Worm (Caenorhabditis elegans) whole organism, early embryonic: ENCODE results near the gene F13D12.5.

ENCODE experiments used
- B0310.2 ChIP-seq: sonication (generic microtip); optimal IDR thresholded peaks from 2 replicates; lab custom pipeline; 2016; ENCODE audit warnings: mild to moderate bottlenecking, missing genetic modification characterization, missing compliant biosample characterization
- F13C5.2 ChIP-seq: sonication (generic microtip); optimal IDR thresholded peaks from 2 replicates; lab custom pipeline; 2017; ENCODE audit warnings: mild to moderate bottlenecking, missing genetic modification characterization, inconsistent platforms, missing compliant biosample characterization
- aly-1 ChIP-seq: sonication (generic microtip); optimal IDR thresholded peaks from 2 replicates; lab custom pipeline; 2016; ENCODE audit warnings: missing genetic modification characterization, missing compliant biosample characterization
- ama-1 ChIP-seq: fragments of 150-350 bp; optimal IDR thresholded peaks from 2 replicates; lab custom pipeline; 2014
- ceh-13 ChIP-seq: fragments of 200-800 bp; sonication (Bioruptor generic); optimal IDR thresholded peaks from 2 replicates; lab custom pipeline; 2018; ENCODE audit warnings: mild to moderate bottlenecking, missing genetic modification characterization, missing compliant biosample characterization
- ceh-36 ChIP-seq: sonication (generic microtip); optimal IDR thresholded peaks from 2 replicates; lab custom pipeline; 2016; ENCODE audit warnings: missing genetic modification characterization, inconsistent platforms, missing compliant biosample characterization
- ets-7 ChIP-seq: sonication (generic microtip); optimal IDR thresholded peaks from 2 replicates; lab custom pipeline; 2016; ENCODE audit warnings: missing genotype, missing genetic modification characterization, missing compliant biosample characterization
- flt-1 ChIP-seq: fragments of 200-800 bp; sonication (Bioruptor generic); IDR thresholded peaks from 2 replicates; pipeline ENCODE4 v1.3.6; 2022; ENCODE audit warnings: missing genetic modification characterization, missing compliant biosample characterization
- hmbx-1 ChIP-seq: sonication (generic microtip); optimal IDR thresholded peaks from 2 replicates; lab custom pipeline; 2016; ENCODE audit warnings: mild to moderate bottlenecking, missing genetic modification characterization, missing compliant biosample characterization
- hmg-4 ChIP-seq: fragments of 200-800 bp; sonication (Bioruptor generic); optimal IDR thresholded peaks from 2 replicates; lab custom pipeline; 2018; ENCODE audit warnings: mild to moderate bottlenecking, missing genetic modification characterization, missing compliant biosample characterization
- hnd-1 ChIP-seq: sonication (generic microtip); optimal IDR thresholded peaks from 2 replicates; lab custom pipeline; 2016; ENCODE audit warnings: missing genetic modification characterization, missing compliant biosample characterization
- pes-1 ChIP-seq: fragments of 200-800 bp; sonication (Bioruptor generic); IDR thresholded peaks from 2 replicates; pipeline ENCODE4 v1.3.6; 2022; ENCODE audit warnings: missing genetic modification reagents, missing genetic modification characterization, missing compliant biosample characterization
- scrt-1 ChIP-seq: fragments of 200-800 bp; sonication (Bioruptor generic); IDR thresholded peaks from 2 replicates; pipeline ENCODE4 v1.3.6; 2022; ENCODE audit warnings: missing genetic modification characterization, missing compliant biosample characterization
- sea-1 ChIP-seq: fragments of 200-800 bp; sonication (Bioruptor generic); conservative IDR thresholded peaks from 2 replicates; pipeline ENCODE4 v1.3.6; 2022; ENCODE audit warnings: missing genetic modification characterization, missing compliant biosample characterization
- tbx-11 ChIP-seq: fragments of 200-800 bp; sonication (Bioruptor generic); IDR thresholded peaks from 2 replicates; pipeline ENCODE4 v1.3.6; 2022; ENCODE audit warnings: missing genetic modification characterization, missing compliant biosample characterization
- tbx-37 ChIP-seq: fragments of 200-800 bp; sonication (Bioruptor generic); conservative IDR thresholded peaks from 2 replicates; pipeline ENCODE4 v1.3.6; 2022; ENCODE audit warnings: missing genetic modification reagents, missing genetic modification characterization, missing compliant biosample characterization
- tra-4 ChIP-seq: sonication (generic microtip); optimal IDR thresholded peaks from 2 replicates; lab custom pipeline; 2017; ENCODE audit warnings: missing genetic modification characterization, missing compliant biosample characterization

The F13D12.5 gene

ce11 chrII:11721604-11722003, 5.0 kb upstream of the F13D12.5 start:
- TF ChIP-seq aly-1 (tag; lab: Kevin White, UChicago) (no peak), scrt-1 (GFP tag; lab: Robert Waterston, UW) (no peak), F13C5.2 (tag; lab: Kevin White, UChicago) (no peak), tbx-37 (GFP tag; lab: Robert Waterston, UW) (no peak), hmbx-1 (tag; lab: Kevin White, UChicago) (no peak), pes-1 (no peak), hnd-1 (tag; lab: Kevin White, UChicago) (no peak)

DNA sequence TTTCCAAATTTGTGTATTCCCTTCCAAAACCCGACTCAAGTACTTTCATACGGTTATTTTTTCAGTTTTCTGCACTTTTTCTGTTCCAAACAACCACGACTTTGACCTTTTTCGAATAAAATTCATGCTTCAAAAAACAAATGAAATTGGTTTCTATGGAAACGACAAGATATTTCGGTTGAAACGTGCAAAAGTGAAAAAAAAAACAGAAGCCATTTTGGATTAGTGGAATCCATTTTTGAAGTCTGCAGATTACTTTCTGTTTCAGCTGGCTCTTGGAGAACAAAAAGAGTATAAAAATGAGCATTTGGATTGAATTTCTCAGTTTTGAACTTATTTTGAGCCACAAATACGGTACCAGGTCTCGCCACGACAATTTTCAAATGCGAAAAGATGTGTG, 4.5 kb upstream of the F13D12.5 start:
- TF ChIP-seq ceh-36 (no peak), aly-1 (tag; lab: Kevin White, UChicago) (no peak)

ce11 chrII:11723904-11724303, 2.7 kb upstream of the F13D12.5 start, which contains the start of gene ldh-1:
Gene ldh-1, plus strand, starts transcription at chrII:11724204.
- TF ChIP-seq hnd-1 (tag; lab: Kevin White, UChicago) (no peak), ceh-13 (GFP tag; lab: Kevin White, UChicago) (no peak), tbx-37 (GFP tag; lab: Robert Waterston, UW) (no peak), hmg-4 (GFP tag; lab: Kevin White, UChicago) (no peak), ceh-36 (no peak)

ce11 chrII:11724362-11724761, 2.3 kb upstream of the F13D12.5 start:
- TF ChIP-seq flt-1 (GFP tag; lab: Robert Waterston, UW) (no peak), B0310.2 (no peak), tra-4 (tag; lab: Kevin White, UChicago) (no peak), ets-7 (tag; lab: Kevin White, UChicago) (no peak), ceh-13 (GFP tag; lab: Kevin White, UChicago) (no peak), tbx-11 (GFP tag; lab: Robert Waterston, UW) (no peak), hmg-4 (GFP tag; lab: Kevin White, UChicago) (no peak), sea-1 (GFP tag; lab: Robert Waterston, UW) (no peak), hmbx-1 (tag; lab: Kevin White, UChicago) (no peak), tbx-37 (GFP tag; lab: Robert Waterston, UW) (no peak), ama-1 (lab: Kevin White, UChicago) (no peak), pes-1 (no peak)

ce11 chrII:11725615-11726014, 999 bp upstream of the F13D12.5 start:
- no peak for TF ChIP-seq hmbx-1 (tag; lab: Kevin White, UChicago)
- TF ChIP-seq hnd-1 (tag; lab: Kevin White, UChicago) = no peak
- TF ChIP-seq pes-1 = no peak
- TF ChIP-seq tbx-37 (GFP tag; lab: Robert Waterston, UW) = no peak
- no peak for TF ChIP-seq F13C5.2 (tag; lab: Kevin White, UChicago)
- TF ChIP-seq scrt-1 (GFP tag; lab: Robert Waterston, UW) = no peak
- TF ChIP-seq B0310.2 = no peak
- no peak for TF ChIP-seq ets-7 (tag; lab: Kevin White, UChicago)
- TF ChIP-seq hmg-4 (GFP tag; lab: Kevin White, UChicago) = no peak
- no peak for TF ChIP-seq ceh-13 (GFP tag; lab: Kevin White, UChicago)
- no peak for TF ChIP-seq ama-1 (lab: Kevin White, UChicago)
- no peak for TF ChIP-seq flt-1 (GFP tag; lab: Robert Waterston, UW)
- TF ChIP-seq tra-4 (tag; lab: Kevin White, UChicago) = no peak
- TF ChIP-seq sea-1 (GFP tag; lab: Robert Waterston, UW) = no peak
- no peak for TF ChIP-seq aly-1 (tag; lab: Kevin White, UChicago)

- TF ChIP-seq tbx-37 (GFP tag; lab: Robert Waterston, UW) (no peak), aly-1 (tag; lab: Kevin White, UChicago) (no peak), ama-1 (lab: Kevin White, UChicago) (no peak), pes-1 (no peak), ceh-36 (no peak)
These were observed 824 bp downstream of the F13D12.5 start for ce11 chrII:11727438-11727837.

DNA sequence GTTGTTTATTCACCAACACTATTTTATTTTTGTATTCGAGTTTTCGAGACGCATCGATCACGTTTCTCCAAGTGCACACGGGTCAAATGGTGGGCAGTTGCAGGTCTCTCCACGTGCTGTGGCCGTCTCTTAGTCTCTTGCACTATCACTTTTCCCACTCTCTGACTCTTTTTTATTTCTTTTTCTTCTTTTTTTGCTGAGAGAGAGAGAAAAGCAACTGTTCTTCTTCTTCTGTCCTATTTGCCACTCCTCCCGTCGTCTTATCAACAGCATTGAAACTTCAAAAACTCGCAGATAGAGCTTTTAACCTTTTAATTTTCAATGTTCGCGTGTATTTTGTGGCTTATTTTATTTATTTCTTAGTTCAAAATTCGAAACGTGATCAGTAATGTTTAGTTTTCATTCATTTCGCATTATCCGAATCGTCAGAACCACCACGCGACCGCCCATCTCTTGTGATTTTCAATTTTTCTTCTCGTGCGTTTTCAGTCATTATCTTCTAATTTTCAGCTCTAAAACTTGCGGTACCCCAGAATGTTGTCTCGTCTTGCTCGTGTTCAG, 2.0 kb downstream of the F13D12.5 start, which contains the start of gene alh-8:
alh-8 (plus strand) TSS at position 511 of the 561 bp plus-strand sequence.
- no peak for TF ChIP-seq scrt-1 (GFP tag; lab: Robert Waterston, UW)
- no peak for TF ChIP-seq ets-7 (tag; lab: Kevin White, UChicago)
- no peak for TF ChIP-seq F13C5.2 (tag; lab: Kevin White, UChicago)
- no peak for TF ChIP-seq tra-4 (tag; lab: Kevin White, UChicago)
- no peak for TF ChIP-seq ama-1 (lab: Kevin White, UChicago)
- TF ChIP-seq sea-1 (GFP tag; lab: Robert Waterston, UW) = no peak
- no peak for TF ChIP-seq aly-1 (tag; lab: Kevin White, UChicago)
- no peak for TF ChIP-seq tbx-11 (GFP tag; lab: Robert Waterston, UW)

ce11 chrII:11729757-11730535, 3.3 kb downstream of the F13D12.5 start:
- TF ChIP-seq hnd-1 (tag; lab: Kevin White, UChicago) (no peak), hmg-4 (GFP tag; lab: Kevin White, UChicago) (no peak)
